Worm (Caenorhabditis elegans): ENCODE measurements around the gene mocs-1.

DNA sequence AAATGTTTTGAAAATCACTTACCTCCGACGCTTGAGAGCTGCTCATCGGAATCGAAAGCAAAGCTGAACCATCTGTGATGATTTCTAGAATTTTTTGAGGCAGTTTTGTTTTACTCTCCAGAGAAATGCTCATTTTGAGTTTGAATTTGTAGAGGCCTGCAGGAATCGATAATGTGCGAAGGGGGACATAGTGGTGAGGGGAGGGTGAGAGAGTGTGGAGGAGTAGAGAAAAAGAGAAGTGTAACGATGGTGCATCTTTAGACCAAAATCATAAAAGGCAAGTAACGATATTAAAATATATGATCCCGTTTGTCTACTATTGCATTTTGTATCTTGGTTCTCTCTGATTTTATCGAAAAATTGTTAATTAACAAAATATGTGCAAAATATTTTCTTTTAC is 9.6 kb downstream of the mocs-1 start, which contains the start of gene blos-8:
- no peak for TF ChIP-seq elt-2 (tag; optimal IDR thresholded peaks at IDR 0.05)
- TF ChIP-seq nhr-25 (tag; optimal IDR thresholded peaks at IDR 0.05), result no peak
- no peak for TF ChIP-seq nhr-237 (tag; optimal IDR thresholded peaks at IDR 0.05)
- no peak for TF ChIP-seq nfya-1 (tag; optimal IDR thresholded peaks at IDR 0.05; ENCODE audit: insufficient read depth)
- TF ChIP-seq egl-27 (tag; optimal IDR thresholded peaks at IDR 0.05), result no peak
- no peak for TF ChIP-seq sea-2 (GFP tag; optimal IDR thresholded peaks at IDR 0.05)
- no peak for TF ChIP-seq ceh-9 (tag; optimal IDR thresholded peaks at IDR 0.05)

All from whole organism, L3 larva.